Worm (Caenorhabditis elegans) whole organism, L2 larva: Measurements from ENCODE around the gene ssr-2.

ENCODE experiments used
- ZK546.5 ChIP-seq: sonication (generic microtip); optimal IDR thresholded peaks from 2 replicates; lab custom pipeline; 2017; ENCODE audit warnings: missing biosample characterization, missing genetic modification characterization
- elt-1 ChIP-seq: fragments of 150-350 bp; optimal IDR thresholded peaks from 2 replicates; lab custom pipeline; 2014; ENCODE audit warnings: missing biosample characterization, missing genetic modification characterization
- nhr-21 ChIP-seq: fragments of 150-350 bp; optimal IDR thresholded peaks from 2 replicates; lab custom pipeline; 2014; ENCODE audit warnings: missing biosample characterization, missing genetic modification characterization
- zag-1 ChIP-seq: fragments of 150-350 bp; optimal IDR thresholded peaks from 2 replicates; lab custom pipeline; 2014; ENCODE audit warnings: missing biosample characterization, missing genetic modification characterization
- ztf-11 ChIP-seq: sonication (generic microtip); optimal IDR thresholded peaks from 2 replicates; lab custom pipeline; 2017; ENCODE audit warnings: missing biosample characterization, missing genetic modification characterization

DNA sequence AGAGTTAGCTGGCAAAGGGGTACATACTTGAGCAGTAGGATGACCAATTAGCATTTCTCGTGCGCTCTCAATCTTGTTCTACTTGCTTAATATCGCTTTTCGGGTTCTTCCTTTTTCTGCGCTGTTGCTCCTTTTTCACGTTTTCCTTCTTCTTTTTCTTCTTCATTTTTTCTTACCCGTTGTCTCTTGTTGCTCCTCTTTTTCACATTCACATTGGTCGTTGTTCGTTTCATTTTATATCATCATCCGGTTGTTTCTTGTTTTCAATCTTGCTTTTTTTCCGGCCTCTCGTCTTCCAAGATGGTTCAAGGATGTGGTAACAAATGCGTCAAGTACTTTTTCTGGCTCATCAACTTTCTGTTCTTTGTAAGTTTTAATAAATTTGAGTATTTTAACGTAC is 7.4 kb downstream of the ssr-2 start, which contains the start of gene tsp-6:
- TF ChIP-seq zag-1: no peak
- TF ChIP-seq ztf-11 (tag; lab: Kevin White, UChicago): no peak
- no peak for TF ChIP-seq nhr-21
- TF ChIP-seq ZK546.5 (tag; lab: Kevin White, UChicago): no peak
- no peak for TF ChIP-seq elt-1 (tag; lab: Kevin White, UChicago)
